Fruit fly (Drosophila melanogaster) whole organism: ENCODE data around the gene Cht7.

Experiments used
- CG8478 ChIP-seq: fragments of >200 bp; optimal IDR thresholded peaks from 2 replicates; lab custom pipeline; 2018; ENCODE audit warnings: inconsistent platforms
- EcR ChIP-seq, 2 experiments: fragments of >200 bp; optimal IDR thresholded peaks; 2 replicates each; lab custom pipeline; 2017; ENCODE audit warnings: missing biosample characterization in 2 of 2, missing genetic modification characterization in 2 of 2, missing genetic modification reagents in 2 of 2
- pan ChIP-seq: fragments of >200 bp; optimal IDR thresholded peaks from 2 replicates; lab custom pipeline; 2017
- psq ChIP-seq: fragments of >200 bp; optimal IDR thresholded peaks from 2 replicates; lab custom pipeline; 2017
- usp ChIP-seq: fragments of >200 bp; optimal IDR thresholded peaks from 2 replicates; lab custom pipeline; 2017; ENCODE audit warnings: missing biosample characterization, missing genetic modification characterization, mixed read lengths

dm6 chr3L:3109417-3110090 is 2.8 kb upstream of the Cht7 start:
- TF ChIP-seq usp (GFP tag; lab: Kevin White, UChicago) = no peak
- no peak for TF ChIP-seq pan (lab: Kevin White, UChicago)
- TF ChIP-seq CG8478 = no peak
- TF ChIP-seq EcR (GFP tag; optimal IDR thresholded peaks at IDR 0.05; lab: Kevin White, UChicago) = no peak
- no peak for TF ChIP-seq psq (lab: Kevin White, UChicago)
